Fruit fly (Drosophila melanogaster): ENCODE data around the gene Grip71.

Grip71 gene

DNA sequence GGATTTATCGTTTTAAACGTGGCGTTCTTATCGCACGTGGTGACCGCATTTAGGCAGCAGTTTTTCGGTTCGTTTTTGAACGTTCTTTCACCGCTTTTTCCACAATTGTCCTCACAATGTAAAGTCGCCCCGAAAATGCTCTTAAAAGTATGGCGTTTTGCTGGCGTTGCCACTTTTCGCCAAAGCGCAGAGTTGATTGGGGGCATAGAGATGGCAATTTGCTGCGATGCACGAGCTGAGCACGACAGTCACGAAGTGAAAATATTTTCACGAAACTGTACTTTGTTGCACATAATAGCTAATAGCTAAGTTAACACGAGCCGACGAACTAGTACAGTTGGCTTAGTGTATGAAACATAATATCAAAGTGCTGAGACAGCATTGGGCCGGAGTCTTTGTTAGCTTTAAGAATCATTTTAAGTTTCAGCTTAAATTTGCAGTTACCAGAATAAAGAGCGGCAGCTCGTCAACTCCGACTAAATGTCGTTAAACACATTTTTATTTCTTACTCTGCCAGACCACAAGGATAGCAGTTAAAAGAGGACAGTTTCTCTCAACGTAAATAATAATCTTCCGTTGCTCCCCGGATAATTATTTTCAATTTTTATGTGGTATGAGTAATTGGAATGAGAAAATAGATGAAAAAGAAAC is 19.9 kb upstream of the Grip71 start, which contains the start of gene msl-1 (continued):
- TF ChIP-seq mirr (GFP tag; optimal IDR thresholded peaks at IDR 0.05) (no peak), CG11723 (GFP tag; optimal IDR thresholded peaks at IDR 0.05) (no peak), h (optimal IDR thresholded peaks at IDR 0.05) (no peak), CG15073 (GFP tag; optimal IDR thresholded peaks at IDR 0.05) (no peak), Bgb (GFP tag; IDR thresholded peaks at IDR 0.05; ENCODE audit: partially characterized antibody) (peak; percentile 98), bcd (GFP tag; optimal IDR thresholded peaks at IDR 0.05) (no peak), gro (GFP tag; optimal IDR thresholded peaks at IDR 0.05) (peak; percentile 20), B-H2 (GFP tag; optimal IDR thresholded peaks at IDR 0.05) (peak; percentile 36), wek (GFP tag; optimal IDR thresholded peaks at IDR 0.05) (no peak), luna (GFP tag; optimal IDR thresholded peaks at IDR 0.05) (no peak), grn (GFP tag; optimal IDR thresholded peaks at IDR 0.05) (no peak), Doc2 (GFP tag; IDR thresholded peaks at IDR 0.05) (no peak), knrl (GFP tag; IDR thresholded peaks at IDR 0.05; ENCODE audit: partially characterized antibody) (peak; percentile 95), Mrtf (GFP tag; IDR thresholded peaks at IDR 0.05) (no peak), CG3407 (GFP tag; optimal IDR thresholded peaks at IDR 0.05) (no peak), HLH3B (GFP tag; IDR thresholded peaks at IDR 0.05) (no peak), CG34224 (GFP tag; IDR thresholded peaks at IDR 0.05; ENCODE audit: partially characterized antibody) (peak; percentile 90), Nf-YB (GFP tag; optimal IDR thresholded peaks at IDR 0.05) (no peak), CG5953 (GFP tag; IDR thresholded peaks at IDR 0.05) (no peak), CG3065 (GFP tag; optimal IDR thresholded peaks at IDR 0.05) (no peak), CG10267 (tag; optimal IDR thresholded peaks at IDR 0.05) (no peak), zfh1 (GFP tag; IDR thresholded peaks at IDR 0.05) (no peak), Max (GFP tag; optimal IDR thresholded peaks at IDR 0.05) (no peak), Atf-2 (GFP tag; optimal IDR thresholded peaks at IDR 0.05) (peak; percentile 12), CG12391 (tag; optimal IDR thresholded peaks at IDR 0.05) (peak; percentile 2), gcm (GFP tag; optimal IDR thresholded peaks at IDR 0.05) (no peak), cwo (GFP tag; optimal IDR thresholded peaks at IDR 0.05) (no peak), bbx (GFP tag; IDR thresholded peaks at IDR 0.05; ENCODE audit: partially characterized antibody) (peak; percentile 98), CG11247 (GFP tag; IDR thresholded peaks at IDR 0.05) (peak; percentile 43; the same call in 1 of the 2 replicates), CG8765 (GFP tag; IDR thresholded peaks at IDR 0.05) (peak; percentile 33; the same call in 1 of the 2 replicates), schlank (tag; optimal IDR thresholded peaks at IDR 0.05) (no peak), Scr (GFP tag; IDR thresholded peaks at IDR 0.05; ENCODE audit: partially characterized antibody) (peak; percentile 93), ara (GFP tag; IDR thresholded peaks at IDR 0.05) (no peak), MBD-R2 (GFP tag; IDR thresholded peaks at IDR 0.05) (peak; percentile 97), pum (GFP tag; optimal IDR thresholded peaks at IDR 0.05) (peak; percentile 37), tgo (GFP tag; IDR thresholded peaks at IDR 0.05) (no peak), al (GFP tag; IDR thresholded peaks at IDR 0.05) (peak; percentile 45; the same call in 1 of the 2 replicates), CG17361 (GFP tag; IDR thresholded peaks at IDR 0.05) (no peak), tx (GFP tag; optimal IDR thresholded peaks at IDR 0.05) (peak; percentile 11), seq (GFP tag; IDR thresholded peaks at IDR 0.05) (no peak), CG16863 (GFP tag; optimal IDR thresholded peaks at IDR 0.05) (no peak), CG4820 (GFP tag; optimal IDR thresholded peaks at IDR 0.05) (no peak), en (GFP tag; optimal IDR thresholded peaks at IDR 0.05) (no peak), CG8281 (tag; optimal IDR thresholded peaks at IDR 0.05) (no peak), p53 (GFP tag; optimal IDR thresholded peaks at IDR 0.05) (no peak), croc (GFP tag; conservative IDR thresholded peaks at IDR 0.05) (no peak), CG17568 (GFP tag; optimal IDR thresholded peaks at IDR 0.05) (no peak), CG11560 (tag; IDR thresholded peaks at IDR 0.05) (no peak), CG2120 (GFP tag; optimal IDR thresholded peaks at IDR 0.05) (peak; percentile 59), shn (GFP tag; optimal IDR thresholded peaks at IDR 0.05) (peak; percentile 15), zen (tag; optimal IDR thresholded peaks at IDR 0.05) (no peak)
